Fruit fly (Drosophila melanogaster): Measurements from ENCODE around the gene MED17.

The MED17 gene

DNA sequence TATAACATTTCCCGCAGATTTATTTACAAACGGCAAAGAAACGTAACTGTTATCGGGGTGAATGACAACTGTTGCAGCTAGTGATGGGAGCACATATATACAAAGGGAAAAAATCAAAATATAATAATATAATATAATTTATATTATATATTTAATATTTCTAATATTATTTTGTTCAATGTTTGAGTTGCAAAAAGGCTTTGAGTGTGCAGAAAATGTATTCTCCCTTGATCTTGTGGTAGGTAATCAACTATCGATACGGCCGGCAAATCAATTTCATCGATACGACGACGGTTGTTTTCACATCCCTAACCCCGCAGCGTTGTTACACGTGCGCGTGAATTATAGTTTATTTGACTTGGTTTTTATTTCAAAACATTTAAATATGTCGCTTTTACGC lies 34.6 kb downstream of the MED17 start, which contains the start of the genes mTerf5 and Non3:
Gene mTerf5 (minus strand): TSS at position 249 of the 400 bp plus-strand sequence.
Gene Non3 (plus strand): TSS at position 289 of the 400 bp plus-strand sequence.
- TF ChIP-seq noc (tag; optimal IDR thresholded peaks at IDR 0.05): peak; percentile 54

DNA sequence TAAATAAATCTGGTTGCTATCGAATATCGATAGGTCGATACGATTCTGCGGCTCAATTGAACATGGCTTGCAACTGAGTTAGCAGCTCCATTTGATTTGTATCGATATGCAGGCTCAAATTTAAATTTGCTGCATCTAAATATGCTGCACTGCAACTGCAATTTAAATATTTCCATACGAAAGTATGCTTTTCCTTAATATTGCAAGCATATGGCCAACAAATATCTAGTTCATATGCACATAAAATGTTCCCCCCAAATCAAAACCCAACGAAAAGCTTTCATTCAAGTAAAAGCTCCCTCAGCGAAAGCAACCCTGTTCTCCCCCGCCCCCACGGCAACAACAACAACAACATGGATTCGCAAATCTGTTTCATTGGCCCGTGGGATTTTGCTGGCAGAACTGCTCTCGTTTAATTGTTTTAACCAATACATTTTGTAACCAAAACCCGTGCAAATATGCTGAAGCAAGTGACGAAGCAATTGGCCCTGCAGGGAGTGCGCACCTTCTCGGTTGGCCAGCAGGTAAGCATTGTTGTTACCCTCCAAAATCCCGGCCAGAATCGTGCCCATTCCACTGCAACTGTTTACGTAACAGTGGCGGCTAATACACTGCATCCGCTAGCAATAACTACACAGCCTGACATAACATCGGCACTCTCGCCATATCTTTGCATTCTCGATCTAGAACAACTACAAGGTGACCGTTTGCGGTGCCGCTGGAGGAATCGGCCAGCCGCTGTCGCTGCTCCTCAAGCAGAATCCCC lies 37.4 kb downstream of the MED17 start, which contains the start of the genes CG7168 and Mdh2:
Gene CG7168 (minus strand): TSS at position 40 of the 766 bp plus-strand sequence.
Gene Mdh2 (plus strand): TSS at position 354 of the 766 bp plus-strand sequence.
- no peak for TF ChIP-seq noc (tag; optimal IDR thresholded peaks at IDR 0.05)

DNA sequence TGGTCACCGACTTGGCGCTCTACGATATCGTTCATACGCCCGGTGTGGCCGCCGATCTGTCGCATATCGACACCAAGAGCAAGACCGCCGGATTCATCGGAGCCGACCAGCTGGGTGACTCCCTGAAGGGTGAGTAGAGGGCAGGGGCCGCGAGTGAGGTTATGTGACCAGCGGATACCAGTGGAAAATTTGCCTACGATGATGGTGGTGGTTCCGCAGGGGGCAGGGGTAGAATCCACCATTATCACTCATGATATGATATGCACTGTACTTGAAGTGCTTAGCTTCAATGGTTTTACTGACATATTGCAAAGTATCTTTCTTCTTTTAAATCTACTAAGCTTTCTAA lies 37.9 kb downstream of the MED17 start:
- no peak for TF ChIP-seq noc (tag; optimal IDR thresholded peaks at IDR 0.05)

DNA sequence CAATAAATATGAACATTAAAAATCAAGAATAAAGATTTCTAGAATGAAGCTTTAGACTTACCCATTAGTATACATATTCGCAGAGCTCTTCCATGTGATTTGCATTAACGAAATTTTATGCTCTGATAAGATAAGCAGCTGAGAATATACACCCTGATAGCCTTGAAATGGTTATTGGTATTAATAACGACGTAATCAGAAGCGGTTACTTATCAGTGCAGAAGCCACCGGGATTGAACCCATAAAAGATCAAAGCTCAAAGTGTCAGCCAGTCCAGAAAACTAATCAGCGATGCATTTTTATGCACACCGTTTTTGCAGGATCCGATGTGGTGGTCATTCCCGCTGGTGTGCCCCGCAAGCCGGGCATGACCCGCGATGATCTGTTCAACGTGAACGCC lies 38.5 kb downstream of the MED17 start:
- TF ChIP-seq noc (tag; optimal IDR thresholded peaks at IDR 0.05): no peak

DNA sequence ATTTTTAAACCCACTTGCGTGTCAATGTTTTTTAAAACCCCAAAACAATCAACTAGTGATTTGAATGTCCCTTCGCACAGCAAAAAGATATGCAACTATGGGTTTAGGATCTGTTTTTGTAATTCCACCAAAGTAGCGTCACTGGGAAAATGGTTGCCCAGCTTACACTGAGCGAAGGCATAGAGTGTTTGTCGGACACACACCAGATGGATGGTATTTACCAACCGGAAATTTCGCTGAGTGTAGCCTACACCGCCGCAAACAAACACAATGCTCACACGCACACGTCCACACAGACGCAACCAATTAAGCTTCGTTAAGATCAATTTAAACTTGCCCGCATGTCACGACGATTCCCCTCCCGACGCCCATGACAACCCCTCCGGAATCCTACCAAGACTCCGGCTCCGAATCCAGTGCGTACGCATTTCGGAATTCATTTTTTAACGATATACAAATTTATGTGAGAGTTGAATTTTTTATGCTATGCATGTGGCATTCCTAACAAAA lies 39.9 kb downstream of the MED17 start:
- no peak for TF ChIP-seq noc (tag; optimal IDR thresholded peaks at IDR 0.05)

DNA sequence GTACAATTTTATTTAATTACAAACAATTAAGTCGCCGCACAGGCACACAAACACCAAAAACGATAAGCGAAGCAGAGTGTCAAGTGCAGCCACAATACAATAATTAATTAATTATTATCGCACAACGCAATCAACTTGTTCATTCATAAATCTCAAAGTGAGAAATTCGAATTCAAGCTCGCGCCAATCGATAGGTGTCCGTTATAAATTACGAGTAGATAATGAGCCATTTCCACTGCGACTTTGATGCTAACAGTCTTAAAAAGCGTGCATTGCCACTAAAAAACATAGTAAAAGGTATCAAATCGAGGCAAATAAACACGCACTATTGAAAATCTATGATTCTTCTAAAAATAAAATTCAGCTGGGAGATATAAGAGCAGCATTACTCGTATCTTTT lies 41.4 kb downstream of the MED17 start:
- TF ChIP-seq noc (tag; optimal IDR thresholded peaks at IDR 0.05): no peak

DNA sequence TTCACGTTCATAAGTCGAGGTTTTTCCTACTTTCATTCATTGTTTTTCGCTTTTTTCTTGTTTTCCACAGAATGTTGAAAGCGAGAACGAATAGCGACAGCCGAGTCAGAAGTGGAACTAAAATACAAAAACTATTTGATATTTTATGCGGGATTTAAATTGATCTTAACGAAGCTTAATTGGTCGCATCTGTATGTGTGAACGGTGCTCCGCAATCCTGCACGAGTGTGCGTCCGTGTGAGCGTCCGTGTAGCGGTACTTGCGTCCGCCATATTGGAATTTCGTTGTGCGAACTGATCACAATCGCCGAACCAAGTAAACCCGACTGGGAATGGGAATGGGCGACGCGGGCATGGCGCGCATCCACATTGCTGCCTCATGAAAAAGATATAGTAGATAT lies 43.3 kb downstream of the MED17 start:
- TF ChIP-seq noc (tag; optimal IDR thresholded peaks at IDR 0.05): no peak

DNA sequence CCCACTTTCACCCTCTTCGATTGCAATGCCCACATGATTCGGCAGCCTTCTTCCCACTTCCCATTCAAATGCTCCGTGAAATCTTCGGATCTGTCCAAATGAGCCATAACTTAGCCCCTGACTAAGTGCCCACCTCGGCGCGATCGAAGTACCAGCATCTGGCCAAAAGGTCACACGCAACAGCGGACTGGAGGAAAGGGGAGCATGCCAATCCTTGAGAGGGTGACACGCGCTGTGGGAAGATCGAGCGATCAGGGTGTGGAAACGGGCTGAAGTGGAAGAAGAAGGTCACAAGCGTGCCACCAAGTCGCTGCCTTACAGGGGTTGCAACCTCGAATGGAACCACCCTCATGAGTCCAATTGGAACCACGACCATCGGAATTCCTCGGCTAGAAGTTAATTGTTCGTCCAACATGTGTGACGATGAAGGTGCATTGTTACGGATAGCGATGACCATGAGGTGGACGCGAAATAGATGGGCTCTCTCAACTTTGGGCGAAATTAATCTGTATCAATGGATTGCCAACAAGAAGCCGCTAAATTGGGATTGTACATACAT lies 45.9 kb downstream of the MED17 start:
- TF ChIP-seq noc (tag; optimal IDR thresholded peaks at IDR 0.05): no peak

DNA sequence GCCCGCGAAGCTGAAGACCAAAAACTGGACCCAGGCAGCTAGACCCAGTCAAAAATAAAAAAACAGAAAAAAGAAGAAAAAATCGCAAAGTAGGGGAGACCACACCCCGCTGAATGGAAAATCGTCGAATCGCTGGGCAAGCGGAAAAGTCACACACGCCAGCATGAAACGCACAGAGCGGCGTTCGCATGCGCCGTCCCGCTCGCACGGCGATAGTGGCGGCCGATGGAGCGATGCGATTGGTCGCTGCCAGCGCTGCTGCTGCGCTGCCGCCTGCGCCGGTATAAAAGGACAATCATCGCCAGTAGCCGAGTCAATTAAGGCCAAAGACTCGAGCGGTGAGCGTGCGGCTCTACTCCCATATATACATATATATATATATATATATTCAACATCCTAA lies 47.0 kb downstream of the MED17 start, which contains the start of gene repo:
Gene repo (plus strand): TSS at position 314 of the 400 bp plus-strand sequence.
- TF ChIP-seq noc (tag; optimal IDR thresholded peaks at IDR 0.05): no peak

Measured in whole organism, larva.